Worm (Caenorhabditis elegans) whole organism, young adult: ENCODE results near the gene F41E7.7.

Source experiments
- ama-1 ChIP-seq, 3 experiments: fragments of 150-350 bp in 1 of 3; sonication (generic microtip) in 2 of 3; optimal IDR thresholded peaks; 2 replicates each; lab custom pipeline; 2014 to 2018; ENCODE audit warnings: missing biosample characterization in 2 of 3, missing genetic modification characterization in 2 of 3, missing genetic modification reagents in 2 of 3
- egl-18 ChIP-seq: fragments of 200-800 bp; sonication (Bioruptor generic); IDR thresholded peaks from 2 replicates; pipeline ENCODE4 v1.3.6; 2022; ENCODE audit warnings: missing genetic modification reagents, missing genetic modification characterization, missing compliant biosample characterization
- lin-35 ChIP-seq, 3 experiments: fragments of 150-350 bp in 2 of 3; sonication (generic microtip) in 1 of 3; optimal IDR thresholded peaks; 2 replicates each; lab custom pipeline; 2014 to 2018; ENCODE audit warnings: missing biosample characterization in 3 of 3, missing genetic modification characterization in 3 of 3, missing genetic modification reagents in 3 of 3
- mes-4 ChIP-seq: sonication (generic microtip); optimal IDR thresholded peaks from 2 replicates; lab custom pipeline; 2016; ENCODE audit warnings: missing genotype, missing genetic modification characterization, missing compliant biosample characterization
- mxl-1 ChIP-seq: sonication (generic microtip); optimal IDR thresholded peaks from 2 replicates; lab custom pipeline; 2016; ENCODE audit warnings: missing genetic modification characterization, missing compliant biosample characterization
- snpc-4 ChIP-seq, 5 experiments: fragments of 150-350 bp in 1 of 5; sonication (generic microtip) in 4 of 5; optimal IDR thresholded peaks; 2 replicates each; lab custom pipeline; 2014 to 2018; ENCODE audit warnings: missing genetic modification characterization in 5 of 5, missing biosample characterization in 3 of 5, antibody characterized with exemption in 2 of 5, mild to moderate bottlenecking in 2 of 5, missing compliant biosample characterization in 2 of 5, missing genotype in 2 of 5, moderate library complexity in 2 of 5, missing genetic modification reagents in 1 of 5
- unc-130 ChIP-seq: sonication (generic microtip); optimal IDR thresholded peaks from 2 replicates; lab custom pipeline; 2016; ENCODE audit warnings: missing genetic modification reagents, missing genetic modification characterization, missing compliant biosample characterization

ce11 chrX:10350151-10350550 lies 42.6 kb downstream of the F41E7.7 start:
- TF ChIP-seq unc-130 (no peak), mxl-1 (no peak), ama-1 (optimal IDR thresholded peaks at IDR 0.05; lab: Kevin White, UChicago) (no peak), ama-1 (GFP tag; optimal IDR thresholded peaks at IDR 0.05; lab: Kevin White, UChicago) (no peak), snpc-4 (GFP tag; optimal IDR thresholded peaks at IDR 0.05; lab: Kevin White, UChicago) (no peak), snpc-4 (tag; optimal IDR thresholded peaks at IDR 0.05; lab: Kevin White, UChicago) (no peak), lin-35 (GFP tag; optimal IDR thresholded peaks at IDR 0.05; lab: Kevin White, UChicago) (no peak), mes-4 (no peak), egl-18 (GFP tag; lab: Robert Waterston, UW) (no peak)
